Worm (Caenorhabditis elegans): Measurements from ENCODE around the gene C05B5.11.

DNA sequence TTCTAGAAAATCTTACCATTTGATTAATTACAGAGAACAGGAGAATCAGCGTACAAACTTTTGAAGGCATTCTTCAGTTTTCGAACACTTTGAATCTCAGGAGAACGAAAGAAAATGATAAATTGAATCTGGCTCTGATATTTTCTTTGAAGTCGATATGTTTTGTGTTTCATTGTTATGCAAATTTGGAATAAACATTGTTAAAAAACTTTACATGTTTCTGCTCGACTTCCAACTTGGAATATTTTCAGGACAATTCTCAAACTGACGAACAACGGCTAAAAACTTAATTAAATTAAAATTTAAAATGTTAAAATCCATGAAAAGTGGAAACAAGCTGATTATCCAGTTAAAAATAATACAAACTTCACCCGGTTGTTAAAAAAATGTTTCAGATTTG, 16.0 kb upstream of the C05B5.11 start, which contains the start of gene C05B5.1:
- TF ChIP-seq flt-1 (GFP tag; IDR thresholded peaks at IDR 0.05) (no peak), T22C8.4 (GFP tag; IDR thresholded peaks at IDR 0.05) (no peak), cog-1 (tag; optimal IDR thresholded peaks at IDR 0.05) (no peak), tab-1 (GFP tag; IDR thresholded peaks at IDR 0.05) (no peak)
